Fruit fly (Drosophila melanogaster) whole organism, embryonic: ENCODE measurements around the gene Art9.

Experiments used
- Awh ChIP-seq: fragments of 200-800 bp; sonication (Bioruptor generic); IDR thresholded peaks from 2 replicates; pipeline ENCODE4, ENCODE4 v1.3.6; 2022; ENCODE audit warnings: missing biosample characterization, missing genetic modification characterization
- CG10274 ChIP-seq: fragments of 200-800 bp; sonication (Bioruptor generic); optimal IDR thresholded peaks from 3 replicates; lab custom pipeline; 2017; ENCODE audit warnings: missing biosample characterization, mild to moderate bottlenecking, missing genetic modification characterization
- CG11723 ChIP-seq: fragments of 200-800 bp; sonication (Bioruptor generic); optimal IDR thresholded peaks from 2 replicates; lab custom pipeline; 2017; ENCODE audit warnings: missing biosample characterization, mild to moderate bottlenecking, missing genetic modification characterization
- CG12299 ChIP-seq: fragments of 200-800 bp; sonication (Bioruptor generic); optimal IDR thresholded peaks from 2 replicates; lab custom pipeline; 2018; ENCODE audit warnings: missing biosample characterization, mild to moderate bottlenecking, missing genetic modification characterization
- CG13296 ChIP-seq: fragments of 200-800 bp; sonication (Bioruptor generic); optimal IDR thresholded peaks from 3 replicates; lab custom pipeline; 2018; ENCODE audit warnings: missing biosample characterization, mild to moderate bottlenecking, missing genetic modification characterization
- CG15269 ChIP-seq: fragments of 200-800 bp; sonication (Bioruptor generic); optimal IDR thresholded peaks from 2 replicates; lab custom pipeline; 2018; ENCODE audit warnings: missing biosample characterization, mild to moderate bottlenecking, missing genetic modification characterization, moderate library complexity
- CG17359 ChIP-seq: fragments of 200-800 bp; sonication (Bioruptor generic); optimal IDR thresholded peaks from 3 replicates; lab custom pipeline; 2018; ENCODE audit warnings: missing biosample characterization, mild to moderate bottlenecking, missing genetic modification characterization, moderate library complexity
- CG1832 ChIP-seq: fragments of 200-800 bp; sonication (Bioruptor generic); optimal IDR thresholded peaks from 2 replicates; lab custom pipeline; 2017; ENCODE audit warnings: missing biosample characterization, mild to moderate bottlenecking, missing genetic modification characterization, inconsistent platforms
- CG18764 ChIP-seq: fragments of 200-800 bp; sonication (Bioruptor generic); optimal IDR thresholded peaks from 3 replicates; lab custom pipeline; 2016; ENCODE audit warnings: missing biosample characterization, missing genetic modification characterization
- CG2129 ChIP-seq: fragments of 200-800 bp; sonication (Bioruptor generic); IDR thresholded peaks from 2 replicates; pipeline ENCODE4 v1.3.6; 2022; ENCODE audit warnings: missing biosample characterization, missing genetic modification characterization; ENCODE audit not compliant: partially characterized antibody
- CG2712 ChIP-seq: fragments of 200-800 bp; optimal IDR thresholded peaks from 3 replicates; lab custom pipeline; 2019; ENCODE audit warnings: missing biosample characterization, mild to moderate bottlenecking, missing genetic modification characterization, moderate library complexity
- CG33557 ChIP-seq: fragments of 200-800 bp; sonication (Bioruptor generic); optimal IDR thresholded peaks from 2 replicates; lab custom pipeline; 2019; ENCODE audit warnings: missing biosample characterization, mild to moderate bottlenecking, missing genetic modification characterization, moderate library complexity
- CG6791 ChIP-seq: fragments of 200-800 bp; sonication (Bioruptor generic); IDR thresholded peaks from 3 replicates; pipeline ENCODE4 v1.3.6; 2022; ENCODE audit warnings: missing biosample characterization, missing genetic modification characterization; ENCODE audit not compliant: partially characterized antibody
- CG7271 ChIP-seq: fragments of 200-800 bp; sonication (Bioruptor generic); optimal IDR thresholded peaks from 2 replicates; lab custom pipeline; 2018; ENCODE audit warnings: missing biosample characterization, mild to moderate bottlenecking, missing genetic modification characterization, moderate library complexity
- CG7745 ChIP-seq: fragments of 200-800 bp; sonication (Bioruptor generic); optimal IDR thresholded peaks from 2 replicates; lab custom pipeline; 2018; ENCODE audit warnings: missing biosample characterization, mild to moderate bottlenecking, missing genetic modification characterization, moderate library complexity
- CG9727 ChIP-seq: fragments of 200-800 bp; sonication (Bioruptor generic); optimal IDR thresholded peaks from 3 replicates; lab custom pipeline; 2017; ENCODE audit warnings: missing biosample characterization, mild to moderate bottlenecking, missing genetic modification characterization
- E2f2 ChIP-seq: fragments of 200-800 bp; sonication (Bioruptor generic); IDR thresholded peaks from 2 replicates; pipeline ENCODE4 v1.3.6; 2022; ENCODE audit warnings: missing biosample characterization, missing genetic modification characterization
- Ets65A ChIP-seq: fragments of 200-800 bp; sonication (Bioruptor generic); peaks from one replicate; lab custom pipeline; 2016; ENCODE audit warnings: missing biosample characterization, missing genetic modification characterization
- Nf-YB ChIP-seq: fragments of 200-800 bp; sonication (Bioruptor generic); optimal IDR thresholded peaks from 3 replicates; lab custom pipeline; 2019; ENCODE audit warnings: missing biosample characterization, mild to moderate bottlenecking, missing genetic modification characterization, moderate library complexity
- Nf-YC ChIP-seq: fragments of 200-800 bp; optimal IDR thresholded peaks from 3 replicates; lab custom pipeline; 2019; ENCODE audit warnings: missing biosample characterization, mild to moderate bottlenecking, missing genetic modification characterization, moderate library complexity
- Oaz ChIP-seq: fragments of 200-800 bp; sonication (Bioruptor generic); IDR thresholded peaks from 2 replicates; pipeline ENCODE4 v1.3.6; 2022; ENCODE audit warnings: missing biosample characterization, missing genetic modification characterization
- Sry-β ChIP-seq: fragments of 200-800 bp; sonication (Bioruptor generic); optimal IDR thresholded peaks from 2 replicates; lab custom pipeline; 2018; ENCODE audit warnings: missing biosample characterization, mild to moderate bottlenecking, missing genetic modification characterization, moderate library complexity
- Sry-δ ChIP-seq: fragments of 200-800 bp; sonication (Bioruptor generic); optimal IDR thresholded peaks from 2 replicates; lab custom pipeline; 2016; ENCODE audit warnings: missing biosample characterization, missing genetic modification characterization
- Ssrp ChIP-seq: fragments of 200-800 bp; sonication (Bioruptor generic); optimal IDR thresholded peaks from 2 replicates; lab custom pipeline; 2018; ENCODE audit warnings: missing biosample characterization, mild to moderate bottlenecking, missing genetic modification characterization, moderate library complexity
- abd-A ChIP-seq: fragments of 200-800 bp; sonication (Bioruptor generic); optimal IDR thresholded peaks from 3 replicates; lab custom pipeline; 2019; ENCODE audit warnings: missing biosample characterization, mild to moderate bottlenecking, missing genetic modification characterization, moderate library complexity
- ase ChIP-seq: fragments of 200-800 bp; sonication (Bioruptor generic); IDR thresholded peaks from 3 replicates; pipeline ENCODE4 v1.3.6; 2022; ENCODE audit warnings: missing biosample characterization, missing genetic modification characterization
- chinmo ChIP-seq: fragments of 200-800 bp; sonication (Bioruptor generic); IDR thresholded peaks from 4 replicates; pipeline ENCODE4 v1.3.6; 2022; ENCODE audit warnings: missing biosample characterization, missing genetic modification characterization; ENCODE audit not compliant: partially characterized antibody
- dysf ChIP-seq: fragments of 200-800 bp; sonication (Bioruptor generic); IDR thresholded peaks from 3 replicates; pipeline ENCODE4 v1.3.6; 2022; ENCODE audit warnings: missing biosample characterization, missing genetic modification characterization
- gcm2 ChIP-seq: fragments of 200-800 bp; sonication (Bioruptor generic); optimal IDR thresholded peaks from 2 replicates; lab custom pipeline; 2016; ENCODE audit warnings: missing biosample characterization, missing genetic modification characterization
- hth ChIP-seq: fragments of >200 bp; optimal IDR thresholded peaks from 2 replicates; lab custom pipeline; 2017; ENCODE audit warnings: inconsistent platforms
- jing ChIP-seq: fragments of 200-800 bp; sonication (Bioruptor generic); optimal IDR thresholded peaks from 2 replicates; lab custom pipeline; 2018; ENCODE audit warnings: missing biosample characterization, mild to moderate bottlenecking, missing genetic modification characterization
- lola ChIP-seq, 3 experiments: fragments of >200 bp in 2 of 3; fragments of 200-800 bp in 1 of 3; sonication (Bioruptor generic) in 1 of 3; optimal IDR thresholded peaks; 2 replicates each; lab custom pipeline; 2017 to 2019; ENCODE audit warnings: missing biosample characterization in 3 of 3, missing genetic modification characterization in 3 of 3, mild to moderate bottlenecking in 1 of 3, moderate library complexity in 1 of 3
- mld ChIP-seq: fragments of 200-800 bp; sonication (Bioruptor generic); IDR thresholded peaks from 3 replicates; pipeline ENCODE4 v1.3.6; 2022; ENCODE audit warnings: missing biosample characterization, missing genetic modification characterization; ENCODE audit not compliant: partially characterized antibody
- oc ChIP-seq: fragments of 200-800 bp; sonication (Bioruptor generic); optimal IDR thresholded peaks from 2 replicates; lab custom pipeline; 2018; ENCODE audit warnings: missing biosample characterization, mild to moderate bottlenecking, missing genetic modification characterization, moderate library complexity
- prd ChIP-seq, 3 experiments: fragments of >200 bp in 2 of 3; fragments of 200-800 bp in 1 of 3; sonication (Bioruptor generic) in 1 of 3; optimal IDR thresholded peaks in 2 of 3; IDR thresholded peaks in 1 of 3; 2 replicates in 2 of 3; 3 replicates in 1 of 3; pipeline versions ENCODE4 v1.3.6 to Lab custom; 2017 to 2022; ENCODE audit warnings: missing biosample characterization in 1 of 3, missing genetic modification characterization in 1 of 3
- pzg ChIP-seq: fragments of 200-800 bp; sonication (Bioruptor generic); optimal IDR thresholded peaks from 3 replicates; lab custom pipeline; 2018; ENCODE audit warnings: missing biosample characterization, mild to moderate bottlenecking, missing genetic modification characterization, moderate library complexity
- schlank ChIP-seq: fragments of 200-800 bp; sonication (Bioruptor generic); optimal IDR thresholded peaks from 2 replicates; lab custom pipeline; 2018; ENCODE audit warnings: missing biosample characterization, mild to moderate bottlenecking, missing genetic modification characterization
- sd ChIP-seq: fragments of 200-800 bp; sonication (Bioruptor generic); optimal IDR thresholded peaks from 3 replicates; lab custom pipeline; 2018; ENCODE audit warnings: missing biosample characterization, mild to moderate bottlenecking, missing genetic modification characterization, moderate library complexity
- sens ChIP-seq: fragments of 200-800 bp; sonication (Bioruptor generic); peaks from one replicate; lab custom pipeline; 2016; ENCODE audit warnings: missing biosample characterization, missing genetic modification characterization
- sqz ChIP-seq: fragments of 200-800 bp; sonication (Bioruptor generic); optimal IDR thresholded peaks from 3 replicates; lab custom pipeline; 2018; ENCODE audit warnings: missing biosample characterization, mild to moderate bottlenecking, missing genetic modification characterization
- tgo ChIP-seq: fragments of 200-800 bp; sonication (Bioruptor generic); IDR thresholded peaks from 3 replicates; pipeline ENCODE4 v1.3.6; 2022; ENCODE audit warnings: missing biosample characterization, missing genetic modification characterization
- tna ChIP-seq: fragments of 200-800 bp; sonication (Bioruptor generic); IDR thresholded peaks from 2 replicates; pipeline ENCODE4 v1.3.6; 2022; ENCODE audit warnings: missing biosample characterization, missing genetic modification characterization; ENCODE audit not compliant: partially characterized antibody
- toy ChIP-seq: fragments of 200-800 bp; sonication (Bioruptor generic); IDR thresholded peaks from 2 replicates; pipeline ENCODE4 v1.3.6; 2022; ENCODE audit warnings: missing biosample characterization, missing genetic modification characterization
- trh ChIP-seq: fragments of 200-800 bp; sonication (Bioruptor generic); optimal IDR thresholded peaks from 2 replicates; lab custom pipeline; 2016; ENCODE audit warnings: missing biosample characterization, missing genetic modification characterization
- usp ChIP-seq: fragments of >200 bp; optimal IDR thresholded peaks from 2 replicates; lab custom pipeline; 2017; ENCODE audit warnings: missing biosample characterization, missing genetic modification characterization
- vnd ChIP-seq: fragments of 200-800 bp; sonication (Bioruptor generic); IDR thresholded peaks from 3 replicates; pipeline ENCODE4 v1.3.6; 2022; ENCODE audit warnings: missing biosample characterization, missing genetic modification characterization; ENCODE audit not compliant: partially characterized antibody
- vvl ChIP-seq: fragments of 200-800 bp; sonication (Bioruptor generic); IDR thresholded peaks from 2 replicates; pipeline ENCODE4 v1.3.6; 2022; ENCODE audit warnings: missing biosample characterization, missing genetic modification characterization
- yki ChIP-seq: fragments of >200 bp; optimal IDR thresholded peaks from 3 replicates; lab custom pipeline; 2018

Gene Art9

dm6 chr3R:13956809-13957351 lies 13.6 kb upstream of the Art9 start:
- TF ChIP-seq vvl: peak; percentile 87
- TF ChIP-seq CG2129 (GFP tag; lab: Robert Waterston, UW): no peak
- no peak for TF ChIP-seq toy (GFP tag; lab: Robert Waterston, UW)
- peak; percentile 61 for TF ChIP-seq Nf-YB (GFP tag; lab: Kevin White, UChicago)
- peak; percentile 79 for TF ChIP-seq sqz (GFP tag; lab: Kevin White, UChicago)
- TF ChIP-seq chinmo (GFP tag; lab: Robert Waterston, UW): 0 out of 4 replicates have a peak, but pooled peaks have one; percentile 33
- 0 out of 3 replicates have a peak, but pooled peaks have one; percentile 6 for TF ChIP-seq CG6791 (GFP tag; lab: Robert Waterston, UW)
- TF ChIP-seq lola (GFP tag; optimal IDR thresholded peaks at IDR 0.05; lab: Kevin White, UChicago): no peak
- no peak for TF ChIP-seq CG12299
- TF ChIP-seq CG9727 (GFP tag; lab: Kevin White, UChicago): no peak
- peak; percentile 82 for TF ChIP-seq Nf-YC (tag; lab: Kevin White, UChicago)
- peak; percentile 97 for TF ChIP-seq abd-A (tag; lab: Kevin White, UChicago)
- TF ChIP-seq oc (tag; lab: Kevin White, UChicago): peak; percentile 29
- peak; percentile 88 for TF ChIP-seq Awh (GFP tag; lab: Robert Waterston, UW)
- TF ChIP-seq CG7745 (tag; lab: Kevin White, UChicago): peak; percentile 64
- TF ChIP-seq sd: peak; percentile 48
- TF ChIP-seq sens (GFP tag; lab: Kevin White, UChicago): peak; percentile 45
- TF ChIP-seq CG15269 (tag; lab: Kevin White, UChicago): peak; percentile 41
- peak; percentile 42 for TF ChIP-seq CG1832
- TF ChIP-seq pzg (GFP tag; lab: Kevin White, UChicago): no peak
- TF ChIP-seq CG2712 (tag; lab: Kevin White, UChicago): peak; percentile 9

dm6 chr3R:13955227-13955626 lies 12.0 kb upstream of the Art9 start:
- TF ChIP-seq tna (GFP tag; lab: Robert Waterston, UW): no peak
- no peak for TF ChIP-seq trh
- TF ChIP-seq Ets65A: peak; percentile 32
- no peak for TF ChIP-seq dysf (GFP tag; lab: Robert Waterston, UW)
- TF ChIP-seq, all 482 proteins: peak for 1

dm6 chr3R:13952303-13952702 lies 9.0 kb upstream of the Art9 start:
- TF ChIP-seq tgo (GFP tag; lab: Robert Waterston, UW) (peak; percentile 33; the same call in 1 of the 3 replicates), Ssrp (peak; percentile 34), E2f2 (GFP tag; lab: Robert Waterston, UW) (no peak), CG7271 (tag; lab: Kevin White, UChicago) (no peak), Oaz (no peak), CG18764 (GFP tag; lab: Kevin White, UChicago) (no peak), gcm2 (GFP tag; lab: Kevin White, UChicago) (no peak), mld (no peak), CG17359 (tag; lab: Kevin White, UChicago) (peak; percentile 23), yki (no peak), hth (lab: Kevin White, UChicago) (no peak), usp (no peak), CG13296 (no peak), ase (GFP tag; lab: Robert Waterston, UW) (no peak), jing (GFP tag; lab: Kevin White, UChicago) (no peak), schlank (tag; lab: Kevin White, UChicago) (no peak), Sry-δ (GFP tag; lab: Kevin White, UChicago) (no peak), CG33557 (GFP tag; lab: Kevin White, UChicago) (no peak), Sry-β (GFP tag; lab: Kevin White, UChicago) (no peak), CG10274 (peak; percentile 64), prd (optimal IDR thresholded peaks at IDR 0.05; lab: Kevin White, UChicago) (no peak), prd (GFP tag; IDR thresholded peaks at IDR 0.05; lab: Robert Waterston, UW) (peak; percentile 55; the same call in 2 of the 3 replicates), vnd (GFP tag; lab: Robert Waterston, UW) (no peak), CG11723 (no peak)
